Worm (Caenorhabditis elegans) whole organism, L1 larva: Measurements from ENCODE around the gene JC8.7.
"Not testable (repeated sequence)": the region's sequence is repeated elsewhere in the genome, so short reads cannot be mapped to it uniquely, and the experiment has no call there.

Source experiments
- C34B4.2 ChIP-seq: sonication (generic microtip); optimal IDR thresholded peaks from 2 replicates; lab custom pipeline; 2017; ENCODE audit warnings: mild to moderate bottlenecking, missing genetic modification characterization, missing compliant biosample characterization
- F16B12.6 ChIP-seq: fragments of 150-350 bp; optimal IDR thresholded peaks from 2 replicates; lab custom pipeline; 2014; ENCODE audit warnings: missing biosample characterization, missing genetic modification characterization
- Y116A8C.19 ChIP-seq: sonication (generic microtip); optimal IDR thresholded peaks from 2 replicates; lab custom pipeline; 2016; ENCODE audit warnings: missing compliant biosample characterization, missing genetic modification characterization, borderline replicate concordance
- aha-1 ChIP-seq: fragments of 150-350 bp; optimal IDR thresholded peaks from 2 replicates; lab custom pipeline; 2014; ENCODE audit warnings: missing biosample characterization, missing genetic modification characterization
- ama-1 ChIP-seq: fragments of 150-350 bp; optimal IDR thresholded peaks from 2 replicates; lab custom pipeline; 2014
- blmp-1 ChIP-seq: fragments of 150-350 bp; optimal IDR thresholded peaks from 2 replicates; lab custom pipeline; 2014; ENCODE audit warnings: missing biosample characterization, missing genetic modification characterization
- ceh-63 ChIP-seq: fragments of 200-800 bp; sonication (Bioruptor generic); optimal IDR thresholded peaks from 2 replicates; lab custom pipeline; 2018; ENCODE audit warnings: mild to moderate bottlenecking, missing genetic modification characterization, missing compliant biosample characterization
- ceh-82 ChIP-seq, 3 experiments: fragments of 150-350 bp in 1 of 3; sonication (generic microtip) in 2 of 3; optimal IDR thresholded peaks; 2 replicates each; lab custom pipeline; 2014 to 2017; ENCODE audit warnings: missing biosample characterization in 3 of 3, missing genetic modification characterization in 3 of 3
- ceh-88 ChIP-seq: fragments of 200-800 bp; sonication (Bioruptor generic); IDR thresholded peaks from 2 replicates; pipeline ENCODE4 v1.3.6; 2022; ENCODE audit warnings: missing genetic modification characterization, missing compliant biosample characterization
- ceh-90 ChIP-seq: sonication (generic microtip); optimal IDR thresholded peaks from 2 replicates; lab custom pipeline; 2016; ENCODE audit warnings: missing genetic modification characterization, missing compliant biosample characterization
- ces-1 ChIP-seq: fragments of 150-350 bp; optimal IDR thresholded peaks from 2 replicates; lab custom pipeline; 2014; ENCODE audit warnings: missing biosample characterization, missing genetic modification reagents, missing genetic modification characterization
- dpl-1 ChIP-seq, 3 experiments: fragments of 150-350 bp in 2 of 3; sonication (generic microtip) in 1 of 3; optimal IDR thresholded peaks; 2 replicates each; lab custom pipeline; 2014 to 2017; ENCODE audit warnings: missing biosample characterization in 3 of 3, missing genetic modification characterization in 3 of 3, missing genetic modification reagents in 3 of 3
- dsc-1 ChIP-seq: sonication (generic microtip); optimal IDR thresholded peaks from 2 replicates; lab custom pipeline; 2016; ENCODE audit warnings: mild to moderate bottlenecking, missing genetic modification characterization, missing compliant biosample characterization
- efl-1 ChIP-seq, 4 experiments: fragments of 150-350 bp; optimal IDR thresholded peaks in 3 of 4; peaks in 1 of 4; 1 replicate in 1 of 4; 2 replicates in 3 of 4; lab custom pipeline; 2014; ENCODE audit warnings: missing biosample characterization in 2 of 4, missing genetic modification characterization in 2 of 4, missing genetic modification reagents in 2 of 4
- egl-27 ChIP-seq, 2 experiments: fragments of 150-350 bp in 1 of 2; sonication (generic microtip); optimal IDR thresholded peaks; 3 replicates each; lab custom pipeline; 2017 to 2018; ENCODE audit warnings: missing biosample characterization in 2 of 2, missing genetic modification characterization in 2 of 2, missing genetic modification reagents in 2 of 2
- ets-5 ChIP-seq: fragments of 200-800 bp; sonication (Bioruptor generic); IDR thresholded peaks from 2 replicates; pipeline ENCODE4 v1.3.6; 2022; ENCODE audit warnings: missing genetic modification characterization, missing compliant biosample characterization
- fkh-10 ChIP-seq: sonication (generic microtip); optimal IDR thresholded peaks from 2 replicates; lab custom pipeline; 2017; ENCODE audit warnings: missing biosample characterization, missing genetic modification reagents, missing genetic modification characterization
- fkh-4 ChIP-seq: sonication (generic microtip); optimal IDR thresholded peaks from 2 replicates; lab custom pipeline; 2016; ENCODE audit warnings: missing compliant biosample characterization, missing genetic modification characterization, borderline replicate concordance
- fkh-8 ChIP-seq: sonication (generic microtip); optimal IDR thresholded peaks from 2 replicates; lab custom pipeline; 2016; ENCODE audit warnings: mild to moderate bottlenecking, missing genetic modification characterization, missing compliant biosample characterization
- hlh-4 ChIP-seq: sonication (generic microtip); optimal IDR thresholded peaks from 2 replicates; lab custom pipeline; 2016; ENCODE audit warnings: mild to moderate bottlenecking, missing genetic modification characterization, missing compliant biosample characterization
- hpl-2 ChIP-seq: fragments of 150-350 bp; optimal IDR thresholded peaks from 2 replicates; lab custom pipeline; 2014; ENCODE audit warnings: missing biosample characterization, missing genetic modification reagents, missing genetic modification characterization
- isw-1 ChIP-seq: fragments of 200-800 bp; sonication (Bioruptor generic); IDR thresholded peaks from 2 replicates; pipeline ENCODE4 v1.3.6; 2022; ENCODE audit warnings: missing genetic modification characterization, missing compliant biosample characterization
- lin-13 ChIP-seq: fragments of 150-350 bp; optimal IDR thresholded peaks from 2 replicates; lab custom pipeline; 2014; ENCODE audit warnings: missing biosample characterization, missing genetic modification reagents, missing genetic modification characterization
- lin-14 ChIP-seq: fragments of 200-800 bp; sonication (Bioruptor generic); optimal IDR thresholded peaks from 2 replicates; lab custom pipeline; 2018; ENCODE audit warnings: mild to moderate bottlenecking, missing genetic modification characterization, moderate library complexity, missing compliant biosample characterization
- lin-15B ChIP-seq: fragments of 150-350 bp; sonication (generic microtip); optimal IDR thresholded peaks from 3 replicates; lab custom pipeline; 2014; ENCODE audit warnings: missing biosample characterization, missing genetic modification characterization
- lir-3 ChIP-seq: sonication (generic microtip); optimal IDR thresholded peaks from 2 replicates; lab custom pipeline; 2016; ENCODE audit warnings: mild to moderate bottlenecking, missing genetic modification characterization, moderate library complexity, missing compliant biosample characterization; ENCODE audit not compliant: poor library complexity
- lsy-2 ChIP-seq, 2 experiments: fragments of 150-350 bp; optimal IDR thresholded peaks; 2 replicates each; lab custom pipeline; 2014; ENCODE audit warnings: missing biosample characterization in 2 of 2, missing genetic modification characterization in 2 of 2
- mab-9 ChIP-seq: fragments of 200-800 bp; sonication (Bioruptor generic); IDR thresholded peaks from 2 replicates; pipeline ENCODE4 v1.3.6; 2022; ENCODE audit warnings: missing genetic modification reagents, missing genetic modification characterization, missing compliant biosample characterization
- mdl-1 ChIP-seq, 2 experiments: fragments of 150-350 bp; optimal IDR thresholded peaks; 2 replicates each; lab custom pipeline; 2014 to 2017; ENCODE audit warnings: missing biosample characterization in 2 of 2, missing genetic modification characterization in 2 of 2, inconsistent platforms in 1 of 2
- mef-2 ChIP-seq: fragments of 150-350 bp; optimal IDR thresholded peaks from 2 replicates; lab custom pipeline; 2014; ENCODE audit warnings: missing biosample characterization, missing genetic modification characterization
- nhr-12 ChIP-seq: sonication (generic microtip); optimal IDR thresholded peaks from 2 replicates; lab custom pipeline; 2017; ENCODE audit warnings: missing biosample characterization, missing genetic modification characterization
- nhr-47 ChIP-seq: sonication (generic microtip); optimal IDR thresholded peaks from 2 replicates; lab custom pipeline; 2016; ENCODE audit warnings: mild to moderate bottlenecking, missing genetic modification characterization, moderate library complexity, missing compliant biosample characterization
- nhr-71 ChIP-seq: sonication (generic microtip); optimal IDR thresholded peaks from 2 replicates; lab custom pipeline; 2016; ENCODE audit warnings: mild to moderate bottlenecking, missing genetic modification characterization, moderate library complexity, missing compliant biosample characterization
- nhr-76 ChIP-seq: sonication (generic microtip); optimal IDR thresholded peaks from 2 replicates; lab custom pipeline; 2017; ENCODE audit warnings: missing biosample characterization, missing genetic modification characterization
- nhr-85 ChIP-seq: sonication (generic microtip); peaks from one replicate; lab custom pipeline; 2016; ENCODE audit warnings: missing genetic modification characterization, inconsistent platforms, missing compliant biosample characterization
- nhr-90 ChIP-seq: sonication (generic microtip); optimal IDR thresholded peaks from 2 replicates; lab custom pipeline; 2016; ENCODE audit warnings: mild to moderate bottlenecking, missing genetic modification characterization, missing compliant biosample characterization; ENCODE audit not compliant: poor library complexity
- pax-3 ChIP-seq: fragments of 200-800 bp; sonication (Bioruptor generic); optimal IDR thresholded peaks from 2 replicates; lab custom pipeline; 2018; ENCODE audit warnings: mild to moderate bottlenecking, missing genetic modification characterization, moderate library complexity, missing compliant biosample characterization
- rnt-1 ChIP-seq: sonication (generic microtip); optimal IDR thresholded peaks from 2 replicates; lab custom pipeline; 2016; ENCODE audit warnings: mild to moderate bottlenecking, missing genetic modification characterization, moderate library complexity, missing compliant biosample characterization
- skn-1 ChIP-seq: fragments of 150-350 bp; optimal IDR thresholded peaks from 2 replicates; lab custom pipeline; 2014; ENCODE audit warnings: missing biosample characterization, missing genetic modification characterization
- sox-4 ChIP-seq: sonication (generic microtip); optimal IDR thresholded peaks from 2 replicates; lab custom pipeline; 2016; ENCODE audit warnings: missing genetic modification characterization, missing compliant biosample characterization
- sup-37 ChIP-seq: fragments of 200-800 bp; sonication (Bioruptor generic); optimal IDR thresholded peaks from 2 replicates; lab custom pipeline; 2018; ENCODE audit warnings: mild to moderate bottlenecking, missing genetic modification characterization, missing compliant biosample characterization
- swsn-7 ChIP-seq: sonication (generic microtip); optimal IDR thresholded peaks from 2 replicates; lab custom pipeline; 2016; ENCODE audit warnings: missing genetic modification characterization, missing compliant biosample characterization
- unc-86 ChIP-seq: sonication (generic microtip); optimal IDR thresholded peaks from 2 replicates; lab custom pipeline; 2016; ENCODE audit warnings: missing genetic modification characterization, missing compliant biosample characterization
- unc-98 ChIP-seq: fragments of 200-800 bp; sonication (Bioruptor generic); IDR thresholded peaks from 2 replicates; pipeline ENCODE4 v1.3.6; 2022; ENCODE audit warnings: missing genetic modification characterization, missing compliant biosample characterization
- vab-15 ChIP-seq: sonication (generic microtip); optimal IDR thresholded peaks from 2 replicates; lab custom pipeline; 2017; ENCODE audit warnings: missing genotype, mild to moderate bottlenecking, missing genetic modification characterization, missing compliant biosample characterization
- ztf-11 ChIP-seq, 2 experiments: sonication (generic microtip); optimal IDR thresholded peaks; 2 replicates each; lab custom pipeline; 2016 to 2017; ENCODE audit warnings: missing genetic modification characterization in 2 of 2, missing biosample characterization in 1 of 2, missing compliant biosample characterization in 1 of 2

The JC8.7 gene

ce11 chrIV:13262849-13263248 lies 15.8 kb downstream of the JC8.7 start:
- peak; percentile 53; the same call in 1 of the 2 replicates for TF ChIP-seq unc-98 (GFP tag; lab: Robert Waterston, UW)
- TF ChIP-seq isw-1 (GFP tag; lab: Robert Waterston, UW), result peak; percentile 9; the same call in 1 of the 2 replicates
- TF ChIP-seq efl-1 (optimal IDR thresholded peaks at IDR 0.05; lab: Kevin White, UChicago), result peak in 1 of 2 experiments; percentile 10
- not testable (repeated sequence) for TF ChIP-seq efl-1 (GFP tag; optimal IDR thresholded peaks at IDR 0.05 in 1 of 2; lab: Kevin White, UChicago)
- TF ChIP-seq nhr-85 (tag; lab: Kevin White, UChicago), result peak; percentile 15
- TF ChIP-seq nhr-71 (tag; lab: Kevin White, UChicago), result peak; percentile 25
- TF ChIP-seq ceh-90 (tag; lab: Kevin White, UChicago), result peak; percentile 23

ce11 chrIV:13268385-13268784 lies 21.3 kb downstream of the JC8.7 start:
- TF ChIP-seq lin-13 (GFP tag; lab: Kevin White, UChicago), result no peak
- no peak for TF ChIP-seq unc-98 (GFP tag; lab: Robert Waterston, UW)
- TF ChIP-seq lir-3 (tag; lab: Kevin White, UChicago), result no peak
- TF ChIP-seq mab-9 (GFP tag; lab: Robert Waterston, UW), result no peak
- no peak for TF ChIP-seq unc-86 (tag; lab: Kevin White, UChicago)

DNA sequence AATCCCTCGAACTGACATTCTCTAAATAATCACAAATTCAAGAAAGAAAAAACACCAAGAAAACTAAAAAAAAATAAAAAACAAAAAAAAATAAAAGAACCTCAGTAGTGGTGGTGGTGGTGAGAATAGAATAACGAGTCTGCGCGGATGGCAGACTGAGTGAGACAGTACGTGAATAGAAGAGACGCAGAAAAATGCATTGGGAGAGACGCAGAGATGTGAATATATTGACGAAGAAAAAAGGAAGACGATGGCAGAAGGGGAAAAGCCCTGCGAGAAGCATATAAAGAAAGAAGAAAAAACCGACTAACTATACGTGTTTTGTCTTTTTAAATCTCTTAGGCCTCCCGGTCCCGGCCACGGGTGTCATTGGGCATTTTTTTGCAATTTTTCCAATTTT lies 25.4 kb downstream of the JC8.7 start, which contains the start of gene unc-26:
Gene unc-26 (minus strand): TSS at position 23 of the 400 bp plus-strand sequence.
- TF ChIP-seq unc-98 (GFP tag; lab: Robert Waterston, UW) (no peak), ceh-88 (no peak), lsy-2 (tag; optimal IDR thresholded peaks at IDR 0.05; lab: Kevin White, UChicago) (peak; percentile 32 to 45), nhr-76 (tag; lab: Kevin White, UChicago) (no peak), lin-15B (no peak), nhr-85 (tag; lab: Kevin White, UChicago) (no peak), hlh-4 (tag; lab: Kevin White, UChicago) (no peak), skn-1 (tag; lab: Kevin White, UChicago) (no peak), swsn-7 (tag; lab: Kevin White, UChicago) (peak; percentile 46), ceh-82 (tag; optimal IDR thresholded peaks at IDR 0.05; lab: Kevin White, UChicago) (peak in 1 of 3 experiments; percentile 63), ets-5 (no peak), fkh-8 (tag; lab: Kevin White, UChicago) (no peak), nhr-90 (tag; lab: Kevin White, UChicago) (no peak), nhr-47 (tag; lab: Kevin White, UChicago) (peak; percentile 53), mef-2 (tag; lab: Kevin White, UChicago) (no peak), sox-4 (no peak), lin-13 (GFP tag; lab: Kevin White, UChicago) (no peak), dsc-1 (tag; lab: Kevin White, UChicago) (peak; percentile 22), pax-3 (tag; lab: Kevin White, UChicago) (no peak), ces-1 (no peak), F16B12.6 (tag; lab: Kevin White, UChicago) (no peak), nhr-12 (tag; lab: Kevin White, UChicago) (no peak), fkh-10 (GFP tag; lab: Kevin White, UChicago) (no peak), ceh-63 (GFP tag; lab: Kevin White, UChicago) (no peak), fkh-4 (tag; lab: Kevin White, UChicago) (no peak), efl-1 (optimal IDR thresholded peaks at IDR 0.05; lab: Kevin White, UChicago) (peak; percentile 47 to 60), efl-1 (GFP tag; optimal IDR thresholded peaks at IDR 0.05 in 1 of 2; lab: Kevin White, UChicago) (no peak), lin-14 (GFP tag; lab: Kevin White, UChicago) (no peak), aha-1 (tag; lab: Kevin White, UChicago) (no peak), ama-1 (lab: Kevin White, UChicago) (no peak), egl-27 (tag; optimal IDR thresholded peaks at IDR 0.05; lab: Kevin White, UChicago) (no peak), dpl-1 (GFP tag; optimal IDR thresholded peaks at IDR 0.05; lab: Kevin White, UChicago) (peak in 1 of 3 experiments; percentile 6), Y116A8C.19 (tag; lab: Kevin White, UChicago) (no peak), ztf-11 (tag; optimal IDR thresholded peaks at IDR 0.05; lab: Kevin White, UChicago) (no peak), sup-37 (no peak), unc-86 (tag; lab: Kevin White, UChicago) (peak; percentile 65), vab-15 (no peak), C34B4.2 (tag; lab: Kevin White, UChicago) (no peak), blmp-1 (tag; lab: Kevin White, UChicago) (peak; percentile 19), isw-1 (GFP tag; lab: Robert Waterston, UW) (no peak), hpl-2 (GFP tag; lab: Kevin White, UChicago) (no peak), mdl-1 (tag; optimal IDR thresholded peaks at IDR 0.05; lab: Kevin White, UChicago) (no peak), nhr-71 (tag; lab: Kevin White, UChicago) (peak; percentile 53), rnt-1 (tag; lab: Kevin White, UChicago) (no peak)
